Worm (Caenorhabditis elegans) whole organism, L3 larva: ENCODE measurements around the gene ule-3.

Experiments
- R02D3.7 ChIP-seq: fragments of 150-350 bp; optimal IDR thresholded peaks from 2 replicates; lab custom pipeline; 2014; ENCODE audit warnings: missing biosample characterization, missing genetic modification characterization
- ZK546.5 ChIP-seq: sonication (generic microtip); optimal IDR thresholded peaks from 2 replicates; lab custom pipeline; 2017; ENCODE audit warnings: missing biosample characterization, missing genetic modification characterization
- aly-2 ChIP-seq: fragments of 150-350 bp; optimal IDR thresholded peaks from 2 replicates; lab custom pipeline; 2014; ENCODE audit warnings: missing biosample characterization, missing genetic modification characterization
- ama-1 ChIP-seq: fragments of 150-350 bp; optimal IDR thresholded peaks from 2 replicates; lab custom pipeline; 2018
- elt-3 ChIP-seq, 3 experiments: fragments of 150-350 bp in 1 of 3; sonication (generic microtip) in 2 of 3; optimal IDR thresholded peaks; 2 replicates in 2 of 3; 4 replicates in 1 of 3; lab custom pipeline; 2014 to 2017; ENCODE audit warnings: missing biosample characterization in 3 of 3, missing genetic modification characterization in 3 of 3
- lin-39 ChIP-seq: fragments of 150-350 bp; optimal IDR thresholded peaks from 2 replicates; lab custom pipeline; 2018; ENCODE audit warnings: missing biosample characterization, missing genetic modification reagents, missing genetic modification characterization
- mdl-1 ChIP-seq: fragments of 150-350 bp; optimal IDR thresholded peaks from 2 replicates; lab custom pipeline; 2014; ENCODE audit warnings: missing biosample characterization, missing genetic modification characterization
- nhr-237 ChIP-seq: fragments of 150-350 bp; optimal IDR thresholded peaks from 2 replicates; lab custom pipeline; 2014; ENCODE audit warnings: missing biosample characterization, missing genetic modification characterization
- nhr-28 ChIP-seq: fragments of 150-350 bp; optimal IDR thresholded peaks from 2 replicates; lab custom pipeline; 2014; ENCODE audit warnings: missing biosample characterization, missing genetic modification characterization
- nhr-76 ChIP-seq: fragments of 150-350 bp; sonication (generic microtip); optimal IDR thresholded peaks from 5 replicates; lab custom pipeline; 2014; ENCODE audit warnings: missing biosample characterization, missing genetic modification characterization
- unc-39 ChIP-seq: sonication (generic microtip); optimal IDR thresholded peaks from 4 replicates; lab custom pipeline; 2017; ENCODE audit warnings: missing biosample characterization, missing genetic modification characterization
- unc-62 ChIP-seq: fragments of 150-350 bp; sonication (generic microtip); optimal IDR thresholded peaks from 4 replicates; lab custom pipeline; 2014; ENCODE audit warnings: missing biosample characterization, missing genetic modification reagents, missing genetic modification characterization
- ztf-11 ChIP-seq: fragments of 150-350 bp; optimal IDR thresholded peaks from 2 replicates; lab custom pipeline; 2014; ENCODE audit warnings: missing biosample characterization, missing genetic modification characterization

DNA sequence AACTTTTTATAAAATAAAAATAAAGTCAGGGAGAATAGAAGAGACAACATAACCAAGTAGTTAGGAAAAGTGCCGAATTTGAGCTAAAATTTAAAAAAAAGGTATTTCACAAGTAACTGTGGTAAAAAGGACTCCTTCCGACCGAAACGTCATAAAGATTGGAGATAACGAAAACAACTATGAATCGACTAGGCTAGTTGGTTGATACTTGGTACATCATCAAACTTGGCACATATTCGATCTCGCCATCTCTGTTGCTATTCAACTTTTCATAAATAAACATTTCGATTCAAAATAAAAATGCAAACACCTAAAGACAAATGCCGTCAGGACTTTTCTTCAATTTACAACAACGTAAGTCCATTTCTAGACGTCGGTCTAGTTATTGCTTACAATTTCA is 18.2 kb downstream of the ule-3 start, which contains the start of gene C29A12.22:
- TF ChIP-seq ama-1 (lab: Kevin White, UChicago) = no peak
- TF ChIP-seq unc-39 (tag; lab: Kevin White, UChicago) = no peak
- no peak for TF ChIP-seq ZK546.5 (tag; lab: Kevin White, UChicago)
- TF ChIP-seq aly-2 (tag; lab: Kevin White, UChicago) = no peak
- TF ChIP-seq lin-39 (tag; lab: Kevin White, UChicago) = no peak
- no peak for TF ChIP-seq nhr-76
- TF ChIP-seq nhr-237 (tag; lab: Kevin White, UChicago) = no peak
- TF ChIP-seq R02D3.7 (tag; lab: Kevin White, UChicago) = no peak
- no peak for TF ChIP-seq nhr-28 (tag; lab: Kevin White, UChicago)
- TF ChIP-seq ztf-11 (tag; lab: Kevin White, UChicago) = no peak
- TF ChIP-seq unc-62 = no peak
- no peak for TF ChIP-seq elt-3 (tag; optimal IDR thresholded peaks at IDR 0.05; lab: Kevin White, UChicago)
- TF ChIP-seq mdl-1 (tag; lab: Kevin White, UChicago) = no peak
